ENCODE assay signal across 1 fruit fly cellular context in genomic region chr3L:21050068-21050736, dm6.
TF ChIP-seq lines count a peak whose summit lies in the region.

No protein-coding gene starts in this region.

TF ChIP-seq in whole organism, embryonic, 481 proteins besides CTCF, POLR2A, EP300 and RAD21 (continued from another document):
- TF ChIP-seq hkb (optimal IDR thresholded peaks at IDR 0.05; lab: Kevin White, UChicago) (no peak), hkb (GFP tag; IDR thresholded peaks at IDR 0.05; lab: Robert Waterston, UW) (peak; percentile 19; the same call in 1 of the 2 replicates), Hr78 (GFP tag; optimal IDR thresholded peaks at IDR 0.05; lab: Kevin White, UChicago) (peak in 1 of 2 experiments; percentile 80), CG11696 (GFP tag; IDR thresholded peaks at IDR 0.05; lab: Robert Waterston, UW) (peak; percentile 63; the same call in 1 of the 2 replicates), Ets65A (GFP tag; lab: Kevin White, UChicago) (peak; percentile 77), Awh (GFP tag; IDR thresholded peaks at IDR 0.05; lab: Robert Waterston, UW) (peak; percentile 14; the same call in 1 of the 2 replicates), CG18619 (GFP tag; optimal IDR thresholded peaks at IDR 0.05; lab: Kevin White, UChicago) (peak; percentile 16), mirr (GFP tag; optimal IDR thresholded peaks at IDR 0.05; lab: Kevin White, UChicago) (peak; percentile 77), nerfin-1 (tag; optimal IDR thresholded peaks at IDR 0.05; lab: Kevin White, UChicago) (peak; percentile 76), CG32532 (GFP tag; IDR thresholded peaks at IDR 0.05; lab: Robert Waterston, UW) (0 out of 2 replicates have a peak, but pooled peaks have one; percentile 24), CG6272 (GFP tag; IDR thresholded peaks at IDR 0.05; lab: Robert Waterston, UW) (no peak), CG17568 (GFP tag; optimal IDR thresholded peaks at IDR 0.05; lab: Kevin White, UChicago) (no peak), tap (tag; optimal IDR thresholded peaks at IDR 0.05; lab: Kevin White, UChicago) (no peak), bcd (GFP tag; optimal IDR thresholded peaks at IDR 0.05; lab: Kevin White, UChicago) (no peak), CG7987 (GFP tag; optimal IDR thresholded peaks at IDR 0.05; lab: Kevin White, UChicago) (peak; percentile 29), Jarid2 (GFP tag; optimal IDR thresholded peaks at IDR 0.05; lab: Kevin White, UChicago) (no peak), CoRest (tag; optimal IDR thresholded peaks at IDR 0.05; lab: Kevin White, UChicago) (no peak), en (GFP tag; optimal IDR thresholded peaks at IDR 0.05; lab: Kevin White, UChicago) (no peak), Nf-YB (GFP tag; optimal IDR thresholded peaks at IDR 0.05; lab: Kevin White, UChicago) (no peak), exex (tag; optimal IDR thresholded peaks at IDR 0.05; lab: Kevin White, UChicago) (peak; percentile 63)
